Fruit fly (Drosophila melanogaster) whole organism, prepupa: ENCODE data around the gene bur.

Experiments used
- CG10631 ChIP-seq: fragments of 200-800 bp; sonication (Bioruptor generic); optimal IDR thresholded peaks from 2 replicates; lab custom pipeline; 2016; ENCODE audit warnings: missing biosample characterization, missing genetic modification characterization
- CG10669 ChIP-seq: fragments of 200-800 bp; sonication (Bioruptor generic); optimal IDR thresholded peaks from 3 replicates; lab custom pipeline; 2018; ENCODE audit warnings: missing biosample characterization, mild to moderate bottlenecking, missing genetic modification characterization, moderate library complexity
- CG11294 ChIP-seq: fragments of 200-800 bp; sonication (Bioruptor generic); IDR thresholded peaks from 2 replicates; pipeline ENCODE4 v1.3.6; 2022; ENCODE audit warnings: missing biosample characterization, missing genetic modification characterization
- CG11762 ChIP-seq: fragments of 200-800 bp; sonication (Bioruptor generic); optimal IDR thresholded peaks from 3 replicates; lab custom pipeline; 2016; ENCODE audit warnings: missing biosample characterization, missing genetic modification characterization; ENCODE audit not compliant: insufficient read depth
- CG11902 ChIP-seq: fragments of 200-800 bp; sonication (Bioruptor generic); optimal IDR thresholded peaks from 3 replicates; lab custom pipeline; 2016; ENCODE audit warnings: missing biosample characterization, missing genetic modification characterization
- CG15336 ChIP-seq: fragments of 200-800 bp; sonication (Bioruptor generic); IDR thresholded peaks from 2 replicates; pipeline ENCODE4 v1.3.6; 2022; ENCODE audit warnings: missing biosample characterization, missing genetic modification characterization
- CG3032 ChIP-seq: fragments of 200-800 bp; optimal IDR thresholded peaks from 2 replicates; lab custom pipeline; 2019; ENCODE audit warnings: missing biosample characterization, mild to moderate bottlenecking, missing genetic modification characterization, moderate library complexity
- CG31627 ChIP-seq: fragments of 200-800 bp; sonication (Bioruptor generic); optimal IDR thresholded peaks from 3 replicates; lab custom pipeline; 2016; ENCODE audit warnings: missing biosample characterization, missing genetic modification characterization
- CG32006 ChIP-seq: fragments of 200-800 bp; sonication (Bioruptor generic); optimal IDR thresholded peaks from 3 replicates; lab custom pipeline; 2017; ENCODE audit warnings: missing biosample characterization, mild to moderate bottlenecking, missing genetic modification characterization
- CG4318 ChIP-seq: fragments of 200-800 bp; sonication (Bioruptor generic); optimal IDR thresholded peaks from 3 replicates; lab custom pipeline; 2017; ENCODE audit warnings: missing biosample characterization, mild to moderate bottlenecking, missing genetic modification characterization
- CG6163 ChIP-seq: fragments of 200-800 bp; sonication (Bioruptor generic); IDR thresholded peaks from 3 replicates; pipeline ENCODE4 v1.3.6; 2022; ENCODE audit warnings: missing biosample characterization, missing genetic modification characterization
- CG6276 ChIP-seq: fragments of 200-800 bp; sonication (Bioruptor generic); optimal IDR thresholded peaks from 2 replicates; lab custom pipeline; 2017; ENCODE audit warnings: missing biosample characterization, mild to moderate bottlenecking, missing genetic modification characterization
- CG6792 ChIP-seq: fragments of 200-800 bp; sonication (Bioruptor generic); optimal IDR thresholded peaks from 3 replicates; lab custom pipeline; 2016; ENCODE audit warnings: missing biosample characterization, missing genetic modification characterization
- CG6808 ChIP-seq: fragments of 200-800 bp; sonication (Bioruptor generic); optimal IDR thresholded peaks from 3 replicates; lab custom pipeline; 2017; ENCODE audit warnings: missing biosample characterization, missing genetic modification characterization, mild to moderate bottlenecking, moderate library complexity, missing genetic modification reagents
- CG6854 ChIP-seq: fragments of 200-800 bp; sonication (Bioruptor generic); optimal IDR thresholded peaks from 2 replicates; lab custom pipeline; 2017; ENCODE audit warnings: missing biosample characterization, mild to moderate bottlenecking, missing genetic modification characterization
- CG7368 ChIP-seq: fragments of 200-800 bp; sonication (Bioruptor generic); optimal IDR thresholded peaks from 3 replicates; lab custom pipeline; 2016; ENCODE audit warnings: missing biosample characterization, missing genetic modification characterization
- CG8119 ChIP-seq: fragments of 200-800 bp; sonication (Bioruptor generic); IDR thresholded peaks from 3 replicates; pipeline ENCODE4 v1.3.6; 2022; ENCODE audit warnings: missing biosample characterization, missing genetic modification characterization
- CG8319 ChIP-seq: fragments of 200-800 bp; sonication (Bioruptor generic); optimal IDR thresholded peaks from 3 replicates; lab custom pipeline; 2016; ENCODE audit warnings: missing biosample characterization, missing genetic modification characterization
- CG9139 ChIP-seq: fragments of 200-800 bp; sonication (Bioruptor generic); optimal IDR thresholded peaks from 3 replicates; lab custom pipeline; 2017; ENCODE audit warnings: missing biosample characterization, mild to moderate bottlenecking, missing genetic modification characterization
- Eip75B ChIP-seq: fragments of 200-800 bp; sonication (Bioruptor generic); optimal IDR thresholded peaks from 3 replicates; lab custom pipeline; 2016; ENCODE audit warnings: missing biosample characterization, missing genetic modification characterization
- Eip78C ChIP-seq: fragments of 200-800 bp; sonication (Bioruptor generic); peaks from one replicate; lab custom pipeline; 2016; ENCODE audit warnings: missing biosample characterization, missing genetic modification characterization
- Eip93F ChIP-seq: fragments of 200-800 bp; sonication (Bioruptor generic); optimal IDR thresholded peaks from 2 replicates; lab custom pipeline; 2016; ENCODE audit warnings: missing biosample characterization, mild to moderate bottlenecking, missing genetic modification characterization
- Ets21C ChIP-seq: fragments of 200-800 bp; sonication (Bioruptor generic); optimal IDR thresholded peaks from 3 replicates; lab custom pipeline; 2016; ENCODE audit warnings: missing biosample characterization, missing genetic modification characterization
- Ets96B ChIP-seq: fragments of 200-800 bp; optimal IDR thresholded peaks from 2 replicates; lab custom pipeline; 2019; ENCODE audit warnings: missing biosample characterization, mild to moderate bottlenecking, missing genetic modification characterization, moderate library complexity
- Gug ChIP-seq: fragments of 200-800 bp; sonication (Bioruptor generic); IDR thresholded peaks from 2 replicates; pipeline ENCODE4 v1.3.6; 2022; ENCODE audit warnings: missing biosample characterization, missing genetic modification characterization
- Hr39 ChIP-seq: fragments of 200-800 bp; sonication (Bioruptor generic); optimal IDR thresholded peaks from 2 replicates; lab custom pipeline; 2016; ENCODE audit warnings: missing biosample characterization, missing genetic modification characterization
- Met ChIP-seq: fragments of 200-800 bp; sonication (Bioruptor generic); optimal IDR thresholded peaks from 3 replicates; lab custom pipeline; 2016; ENCODE audit warnings: missing biosample characterization, missing genetic modification characterization
- OdsH ChIP-seq: fragments of 200-800 bp; sonication (Bioruptor generic); optimal IDR thresholded peaks from 3 replicates; lab custom pipeline; 2016; ENCODE audit warnings: missing biosample characterization, missing genetic modification characterization
- Sox102F ChIP-seq: fragments of 200-800 bp; sonication (Bioruptor generic); optimal IDR thresholded peaks from 2 replicates; lab custom pipeline; 2016; ENCODE audit warnings: missing biosample characterization, mild to moderate bottlenecking, missing genetic modification characterization
- Sox14 ChIP-seq: fragments of 200-800 bp; sonication (Bioruptor generic); optimal IDR thresholded peaks from 3 replicates; lab custom pipeline; 2016; ENCODE audit warnings: missing biosample characterization, missing genetic modification characterization
- achi ChIP-seq: fragments of 200-800 bp; sonication (Bioruptor generic); optimal IDR thresholded peaks from 3 replicates; lab custom pipeline; 2016; ENCODE audit warnings: missing biosample characterization, missing genetic modification characterization
- acj6 ChIP-seq: fragments of 200-800 bp; sonication (Bioruptor generic); optimal IDR thresholded peaks from 3 replicates; lab custom pipeline; 2016; ENCODE audit warnings: missing biosample characterization, missing genetic modification characterization
- dac ChIP-seq: fragments of 200-800 bp; sonication (Bioruptor generic); optimal IDR thresholded peaks from 2 replicates; lab custom pipeline; 2017; ENCODE audit warnings: missing biosample characterization, mild to moderate bottlenecking, missing genetic modification characterization
- dsx ChIP-seq: fragments of 200-800 bp; optimal IDR thresholded peaks from 3 replicates; lab custom pipeline; 2019; ENCODE audit warnings: missing biosample characterization, mild to moderate bottlenecking, missing genetic modification characterization, moderate library complexity; ENCODE audit not compliant: poor library complexity, severe bottlenecking
- eg ChIP-seq: fragments of 200-800 bp; sonication (Bioruptor generic); IDR thresholded peaks from 3 replicates; pipeline ENCODE4 v1.3.6; 2022; ENCODE audit warnings: missing biosample characterization, missing genetic modification characterization
- esn ChIP-seq: fragments of 200-800 bp; sonication (Bioruptor generic); optimal IDR thresholded peaks from 2 replicates; lab custom pipeline; 2016; ENCODE audit warnings: missing biosample characterization, mild to moderate bottlenecking, missing genetic modification characterization, moderate library complexity
- fd59A ChIP-seq: fragments of 200-800 bp; sonication (Bioruptor generic); optimal IDR thresholded peaks from 2 replicates; lab custom pipeline; 2017; ENCODE audit warnings: missing biosample characterization, mild to moderate bottlenecking, missing genetic modification characterization, missing genetic modification reagents
- fkh ChIP-seq: fragments of 200-800 bp; sonication (Bioruptor generic); optimal IDR thresholded peaks from 3 replicates; lab custom pipeline; 2017; ENCODE audit warnings: missing biosample characterization, mild to moderate bottlenecking, missing genetic modification characterization, moderate library complexity
- lz ChIP-seq: fragments of 200-800 bp; sonication (Bioruptor generic); optimal IDR thresholded peaks from 3 replicates; lab custom pipeline; 2016; ENCODE audit warnings: missing biosample characterization, missing genetic modification characterization
- pdm3 ChIP-seq: fragments of 200-800 bp; sonication (Bioruptor generic); optimal IDR thresholded peaks from 3 replicates; lab custom pipeline; 2016; ENCODE audit warnings: missing biosample characterization, missing genetic modification characterization
- salr ChIP-seq, 2 experiments: fragments of 200-800 bp; sonication (Bioruptor generic); optimal IDR thresholded peaks; 3 replicates each; lab custom pipeline; 2016 to 2018; ENCODE audit warnings: missing biosample characterization in 2 of 2, missing genetic modification characterization in 2 of 2, mild to moderate bottlenecking in 1 of 2
- spab ChIP-seq: fragments of 200-800 bp; sonication (Bioruptor generic); optimal IDR thresholded peaks from 2 replicates; lab custom pipeline; 2017; ENCODE audit warnings: missing biosample characterization, mild to moderate bottlenecking, missing genetic modification characterization, missing genetic modification reagents
- ss ChIP-seq, 2 experiments: fragments of 200-800 bp; sonication (Bioruptor generic); optimal IDR thresholded peaks; 2 replicates in 1 of 2; 3 replicates in 1 of 2; lab custom pipeline; 2017 to 2018; ENCODE audit warnings: mild to moderate bottlenecking in 2 of 2, missing biosample characterization in 2 of 2, missing genetic modification characterization in 2 of 2, moderate library complexity in 1 of 2
- svp ChIP-seq: fragments of 200-800 bp; sonication (Bioruptor generic); peaks from one replicate; lab custom pipeline; 2016; ENCODE audit warnings: missing biosample characterization, missing genetic modification characterization
- vri ChIP-seq: fragments of 200-800 bp; sonication (Bioruptor generic); optimal IDR thresholded peaks from 3 replicates; lab custom pipeline; 2016; ENCODE audit warnings: missing biosample characterization, mild to moderate bottlenecking, missing genetic modification characterization

The bur gene

DNA sequence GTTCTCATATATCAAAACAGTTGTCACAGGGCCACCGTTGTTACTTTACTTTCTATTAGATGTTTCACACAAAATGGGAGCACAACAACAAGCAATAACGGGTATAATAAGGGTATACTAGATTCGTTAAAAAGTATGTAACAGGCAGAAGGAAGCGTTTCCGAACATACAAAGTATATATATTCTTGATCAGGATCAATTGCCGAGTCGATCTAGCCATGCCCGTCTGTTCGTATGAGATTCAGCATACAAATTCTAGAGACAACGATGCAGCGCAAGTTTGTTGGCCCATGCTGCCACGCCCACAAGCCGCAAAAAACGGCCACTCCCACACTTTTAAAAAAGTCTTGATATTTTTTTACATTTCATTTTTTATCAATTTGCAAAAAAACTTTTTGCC is 20.8 kb upstream of the bur start, which contains the start of gene CG31624:
Gene CG31624 (minus strand): TSS at position 101 of the 400 bp plus-strand sequence.
- no peak for TF ChIP-seq CG6276 (GFP tag; lab: Kevin White, UChicago)
- no peak for TF ChIP-seq CG11294 (GFP tag; lab: Robert Waterston, UW)
- TF ChIP-seq Eip93F (GFP tag; lab: Kevin White, UChicago) = no peak
- TF ChIP-seq CG6163 = no peak
- TF ChIP-seq Ets96B (tag; lab: Kevin White, UChicago) = no peak
- no peak for TF ChIP-seq CG4318
- no peak for TF ChIP-seq eg (GFP tag; lab: Robert Waterston, UW)
- no peak for TF ChIP-seq CG8319 (GFP tag; lab: Kevin White, UChicago)
- no peak for TF ChIP-seq CG6854
- no peak for TF ChIP-seq ss (GFP tag; optimal IDR thresholded peaks at IDR 0.05; lab: Kevin White, UChicago)
- TF ChIP-seq achi (GFP tag; lab: Kevin White, UChicago) = no peak
- no peak for TF ChIP-seq CG9139
- TF ChIP-seq Eip78C (GFP tag; lab: Kevin White, UChicago) = no peak
- no peak for TF ChIP-seq Met (GFP tag; lab: Kevin White, UChicago)
- TF ChIP-seq fd59A = no peak
- TF ChIP-seq, all 60 proteins: peak for 0

DNA sequence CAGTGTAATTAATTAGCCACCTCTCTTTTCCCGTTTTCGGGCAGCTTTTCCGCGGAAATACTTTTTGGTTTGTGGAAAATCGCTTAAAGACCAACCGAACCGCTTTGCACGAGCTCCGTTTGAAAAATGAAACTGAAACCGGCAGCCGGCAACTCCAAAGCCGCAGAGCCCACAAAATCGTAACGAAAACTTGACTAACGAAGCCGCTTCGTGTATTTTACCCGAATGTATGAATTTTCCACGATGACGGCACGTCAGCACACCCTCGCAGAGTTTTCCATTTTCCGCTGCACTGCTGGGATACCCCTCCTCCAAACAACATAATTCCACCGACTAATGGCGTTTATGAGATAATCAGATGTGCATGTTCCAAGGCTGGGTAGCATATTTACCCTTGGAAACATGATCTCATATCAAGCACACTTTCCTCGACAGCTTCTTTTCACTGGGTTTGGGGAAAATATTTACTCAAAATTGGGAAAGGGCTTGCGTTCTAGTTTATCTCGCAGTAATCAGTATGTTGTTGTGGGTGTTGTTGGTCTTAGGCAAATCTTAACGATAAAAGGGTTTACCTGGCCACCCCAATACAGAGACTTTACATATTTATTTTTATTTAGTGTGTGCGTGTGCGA is 19.3 kb upstream of the bur start, which contains the start of gene Ret:
Gene Ret (minus strand): TSS at position 130 of the 632 bp plus-strand sequence.
- TF ChIP-seq vri (GFP tag; lab: Kevin White, UChicago) (no peak), CG11762 (GFP tag; lab: Kevin White, UChicago) (no peak), CG10669 (no peak), CG32006 (GFP tag; lab: Kevin White, UChicago) (no peak), fkh (peak; percentile 68), OdsH (GFP tag; lab: Kevin White, UChicago) (no peak), CG6163 (no peak), pdm3 (no peak), fd59A (no peak), spab (GFP tag; lab: Kevin White, UChicago) (no peak), lz (GFP tag; lab: Kevin White, UChicago) (no peak), CG15336 (0 out of 2 replicates have a peak, but pooled peaks have one; percentile 18), CG8119 (GFP tag; lab: Robert Waterston, UW) (0 out of 3 replicates have a peak, but pooled peaks have one; percentile 31), Ets96B (tag; lab: Kevin White, UChicago) (no peak), CG10631 (no peak), esn (GFP tag; lab: Kevin White, UChicago) (no peak), Sox14 (GFP tag; lab: Kevin White, UChicago) (no peak), CG11902 (no peak), CG6276 (GFP tag; lab: Kevin White, UChicago) (peak; percentile 14), CG8319 (GFP tag; lab: Kevin White, UChicago) (no peak), CG6808 (GFP tag; lab: Kevin White, UChicago) (no peak)

DNA sequence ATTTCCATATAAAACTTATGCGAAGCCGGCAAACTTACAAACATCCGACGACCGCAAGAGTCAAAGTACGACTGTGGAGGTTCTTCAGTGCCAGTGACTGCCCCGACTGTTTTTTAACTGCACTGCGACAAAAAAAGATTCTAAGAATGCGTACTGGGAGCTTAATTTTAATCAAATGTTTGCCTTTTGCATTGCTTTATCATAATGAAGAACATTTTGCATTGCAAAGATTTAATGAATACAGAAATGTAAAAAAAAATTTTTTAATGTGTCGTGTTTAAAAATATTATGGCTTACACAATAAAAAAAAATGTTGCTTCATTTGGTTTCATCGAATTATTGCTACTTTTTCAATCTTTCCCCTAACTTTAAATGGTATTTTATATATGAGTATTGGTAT is 17.7 kb upstream of the bur start:
- peak; percentile 26 for TF ChIP-seq Sox14 (GFP tag; lab: Kevin White, UChicago)
- TF ChIP-seq Ets21C = peak; percentile 5
- TF ChIP-seq CG32006 (GFP tag; lab: Kevin White, UChicago) = peak; percentile 56
- no peak for TF ChIP-seq salr (GFP tag; optimal IDR thresholded peaks at IDR 0.05; lab: Kevin White, UChicago)
- peak; percentile 78 for TF ChIP-seq Eip78C (GFP tag; lab: Kevin White, UChicago)
- peak; percentile 16 for TF ChIP-seq Met (GFP tag; lab: Kevin White, UChicago)
- peak; percentile 3 for TF ChIP-seq CG31627 (GFP tag; lab: Kevin White, UChicago)
- TF ChIP-seq CG10631 = peak; percentile 17
- no peak for TF ChIP-seq Eip75B (GFP tag; lab: Kevin White, UChicago)
- peak; percentile 23 for TF ChIP-seq CG4318
- no peak for TF ChIP-seq dac (GFP tag; lab: Kevin White, UChicago)
- no peak for TF ChIP-seq CG11902
- no peak for TF ChIP-seq Hr39 (GFP tag; lab: Kevin White, UChicago)
- no peak for TF ChIP-seq esn (GFP tag; lab: Kevin White, UChicago)
- peak; percentile 71 for TF ChIP-seq svp (GFP tag; lab: Kevin White, UChicago)
- no peak for TF ChIP-seq CG3032 (tag; lab: Kevin White, UChicago)
- 0 out of 3 replicates have a peak, but pooled peaks have one; percentile 43 for TF ChIP-seq CG8119 (GFP tag; lab: Robert Waterston, UW)
- no peak for TF ChIP-seq CG7368 (GFP tag; lab: Kevin White, UChicago)
- no peak for TF ChIP-seq spab (GFP tag; lab: Kevin White, UChicago)
- peak; percentile 35 for TF ChIP-seq acj6 (GFP tag; lab: Kevin White, UChicago)
- TF ChIP-seq lz (GFP tag; lab: Kevin White, UChicago) = no peak
- TF ChIP-seq OdsH (GFP tag; lab: Kevin White, UChicago) = peak; percentile 34
- no peak for TF ChIP-seq CG6792
- peak; percentile 61; the same call in 2 of the 3 replicates for TF ChIP-seq eg (GFP tag; lab: Robert Waterston, UW)
- TF ChIP-seq Sox102F (GFP tag; lab: Kevin White, UChicago) = peak; percentile 17
- peak; percentile 38 for TF ChIP-seq CG11762 (GFP tag; lab: Kevin White, UChicago)
- TF ChIP-seq dsx (GFP tag; lab: Kevin White, UChicago) = no peak
- no peak for TF ChIP-seq Gug (GFP tag; lab: Robert Waterston, UW)
